Worm (Caenorhabditis elegans) whole organism, young adult: ENCODE results near the gene F35E8.10.
"Not testable (repeated sequence)": the region's sequence is repeated elsewhere in the genome, so short reads cannot be mapped to it uniquely, and the experiment has no call there.

ENCODE experiments used
- F33H1.4 ChIP-seq: fragments of 200-800 bp; sonication (Bioruptor generic); IDR thresholded peaks from 2 replicates; pipeline ENCODE4 v1.3.6; 2022; ENCODE audit warnings: missing genetic modification reagents, missing genetic modification characterization, missing compliant biosample characterization
- F57A8.1 ChIP-seq: fragments of 200-800 bp; sonication (Bioruptor generic); optimal IDR thresholded peaks from 2 replicates; lab custom pipeline; 2018; ENCODE audit warnings: mild to moderate bottlenecking, missing genetic modification characterization, moderate library complexity, missing compliant biosample characterization
- Y79H2A.3 ChIP-seq: fragments of 200-800 bp; sonication (Bioruptor generic); conservative IDR thresholded peaks from 2 replicates; pipeline ENCODE4 v1.3.6; 2022; ENCODE audit warnings: missing genetic modification reagents, missing genetic modification characterization, missing compliant biosample characterization
- Y95B8A.8 ChIP-seq: fragments of 200-800 bp; sonication (Bioruptor generic); IDR thresholded peaks from 2 replicates; pipeline ENCODE4 v1.3.6; 2022; ENCODE audit warnings: missing genetic modification reagents, missing genetic modification characterization, missing compliant biosample characterization
- akir-1 ChIP-seq: fragments of 200-800 bp; sonication (Bioruptor generic); optimal IDR thresholded peaks from 2 replicates; lab custom pipeline; 2018; ENCODE audit warnings: mild to moderate bottlenecking, missing genetic modification characterization, moderate library complexity, missing compliant biosample characterization
- aptf-3 ChIP-seq: fragments of 200-800 bp; sonication (Bioruptor generic); IDR thresholded peaks from 2 replicates; pipeline ENCODE4 v1.3.6; 2022; ENCODE audit warnings: missing genetic modification characterization, missing compliant biosample characterization
- atf-7 ChIP-seq: sonication (generic microtip); optimal IDR thresholded peaks from 2 replicates; lab custom pipeline; 2017; ENCODE audit warnings: mild to moderate bottlenecking, missing genetic modification characterization, missing compliant biosample characterization
- ccch-3 ChIP-seq: fragments of 200-800 bp; sonication (Bioruptor generic); optimal IDR thresholded peaks from 2 replicates; lab custom pipeline; 2018; ENCODE audit warnings: mild to moderate bottlenecking, missing genetic modification characterization, missing compliant biosample characterization
- ceh-27 ChIP-seq: fragments of 200-800 bp; sonication (Bioruptor generic); optimal IDR thresholded peaks from 2 replicates; lab custom pipeline; 2018; ENCODE audit warnings: mild to moderate bottlenecking, missing genetic modification characterization, moderate library complexity, missing compliant biosample characterization
- ceh-58 ChIP-seq: fragments of 200-800 bp; sonication (Bioruptor generic); IDR thresholded peaks from 2 replicates; pipeline ENCODE4 v1.3.6; 2022; ENCODE audit warnings: missing genetic modification characterization, missing compliant biosample characterization
- ceh-91 ChIP-seq: fragments of 200-800 bp; sonication (Bioruptor generic); IDR thresholded peaks from 2 replicates; pipeline ENCODE4 v1.3.6; 2022; ENCODE audit warnings: missing genetic modification reagents, missing genetic modification characterization, missing compliant biosample characterization
- dox-1 ChIP-seq: fragments of 200-800 bp; sonication (Bioruptor generic); IDR thresholded peaks from 2 replicates; pipeline ENCODE4 v1.3.6; 2022; ENCODE audit warnings: missing genetic modification reagents, missing genetic modification characterization, missing compliant biosample characterization
- hlh-12 ChIP-seq: sonication (generic microtip); optimal IDR thresholded peaks from 2 replicates; lab custom pipeline; 2016; ENCODE audit warnings: missing genetic modification characterization, missing compliant biosample characterization
- lin-26 ChIP-seq: fragments of 200-800 bp; sonication (Bioruptor generic); IDR thresholded peaks from 2 replicates; pipeline ENCODE4 v1.3.6; 2022; ENCODE audit warnings: missing genetic modification reagents, missing genetic modification characterization, missing compliant biosample characterization
- lin-35 ChIP-seq, 3 experiments: fragments of 150-350 bp in 2 of 3; sonication (generic microtip) in 1 of 3; optimal IDR thresholded peaks; 2 replicates each; lab custom pipeline; 2014 to 2018; ENCODE audit warnings: missing biosample characterization in 3 of 3, missing genetic modification characterization in 3 of 3, missing genetic modification reagents in 3 of 3
- madf-10 ChIP-seq: sonication (generic microtip); optimal IDR thresholded peaks from 2 replicates; lab custom pipeline; 2016; ENCODE audit warnings: mild to moderate bottlenecking, missing genetic modification characterization, missing compliant biosample characterization
- madf-6 ChIP-seq: fragments of 200-800 bp; sonication (Bioruptor generic); IDR thresholded peaks from 2 replicates; pipeline ENCODE4 v1.3.6; 2022; ENCODE audit warnings: missing genetic modification reagents, missing genetic modification characterization, missing compliant biosample characterization
- mcd-1 ChIP-seq: fragments of 200-800 bp; sonication (Bioruptor generic); IDR thresholded peaks from 2 replicates; pipeline ENCODE4 v1.3.6; 2022; ENCODE audit warnings: missing genetic modification reagents, missing genetic modification characterization, missing compliant biosample characterization
- mxl-1 ChIP-seq: sonication (generic microtip); optimal IDR thresholded peaks from 2 replicates; lab custom pipeline; 2016; ENCODE audit warnings: missing genetic modification characterization, missing compliant biosample characterization
- nfyb-1 ChIP-seq: fragments of 200-800 bp; sonication (Bioruptor generic); IDR thresholded peaks from 2 replicates; pipeline ENCODE4 v1.3.6; 2022; ENCODE audit warnings: missing genetic modification reagents, missing genetic modification characterization, missing compliant biosample characterization
- nhr-179 ChIP-seq: sonication (generic microtip); optimal IDR thresholded peaks from 2 replicates; lab custom pipeline; 2016; ENCODE audit warnings: mild to moderate bottlenecking, missing genetic modification characterization, missing compliant biosample characterization
- pha-4 ChIP-seq: fragments of 150-350 bp; sonication (generic microtip); optimal IDR thresholded peaks from 2 replicates; lab custom pipeline; 2014; ENCODE audit warnings: missing biosample characterization, missing genetic modification reagents, missing genetic modification characterization
- rcor-1 ChIP-seq: fragments of 200-800 bp; sonication (Bioruptor generic); IDR thresholded peaks from 2 replicates; pipeline ENCODE4 v1.3.6; 2022; ENCODE audit warnings: missing genetic modification reagents, missing genetic modification characterization, missing compliant biosample characterization
- rec-8 ChIP-seq, 2 experiments: sonication (generic microtip); optimal IDR thresholded peaks; 2 replicates each; lab custom pipeline; 2016; ENCODE audit warnings: mild to moderate bottlenecking in 2 of 2, missing genetic modification characterization in 2 of 2, missing genetic modification reagents in 2 of 2, missing genotype in 2 of 2, missing biosample characterization in 1 of 2, missing compliant biosample characterization in 1 of 2, moderate library complexity in 1 of 2
- sea-2 ChIP-seq: fragments of 200-800 bp; sonication (Bioruptor generic); IDR thresholded peaks from 2 replicates; pipeline ENCODE4 v1.3.6; 2022; ENCODE audit warnings: missing genetic modification characterization, missing compliant biosample characterization
- snpc-1.1 ChIP-seq: sonication (generic microtip); optimal IDR thresholded peaks from 2 replicates; lab custom pipeline; 2017; ENCODE audit warnings: missing genetic modification characterization, mild to moderate bottlenecking, missing compliant biosample characterization, antibody characterized with exemption, moderate library complexity, missing genotype, missing genetic modification reagents; ENCODE audit not compliant: insufficient read depth
- snpc-4 ChIP-seq, 5 experiments: fragments of 150-350 bp in 1 of 5; sonication (generic microtip) in 4 of 5; optimal IDR thresholded peaks; 2 replicates each; lab custom pipeline; 2014 to 2018; ENCODE audit warnings: missing genetic modification characterization in 5 of 5, missing biosample characterization in 3 of 5, antibody characterized with exemption in 2 of 5, mild to moderate bottlenecking in 2 of 5, missing compliant biosample characterization in 2 of 5, missing genotype in 2 of 5, moderate library complexity in 2 of 5, missing genetic modification reagents in 1 of 5
- tbx-9 ChIP-seq: sonication (generic microtip); optimal IDR thresholded peaks from 2 replicates; lab custom pipeline; 2016; ENCODE audit warnings: borderline replicate concordance, missing genetic modification characterization, inconsistent platforms, missing compliant biosample characterization
- tlf-1 ChIP-seq: fragments of 200-800 bp; sonication (Bioruptor generic); optimal IDR thresholded peaks from 2 replicates; lab custom pipeline; 2018; ENCODE audit warnings: mild to moderate bottlenecking, missing genetic modification characterization, missing compliant biosample characterization
- unc-130 ChIP-seq: sonication (generic microtip); optimal IDR thresholded peaks from 2 replicates; lab custom pipeline; 2016; ENCODE audit warnings: missing genetic modification reagents, missing genetic modification characterization, missing compliant biosample characterization
- ztf-22 ChIP-seq: fragments of 200-800 bp; sonication (Bioruptor generic); optimal IDR thresholded peaks from 2 replicates; lab custom pipeline; 2018; ENCODE audit warnings: mild to moderate bottlenecking, missing genetic modification characterization, moderate library complexity, missing compliant biosample characterization
- ztf-26 ChIP-seq: sonication (generic microtip); optimal IDR thresholded peaks from 2 replicates; lab custom pipeline; 2017; ENCODE audit warnings: missing genetic modification characterization, missing compliant biosample characterization
- ztf-28 ChIP-seq: fragments of 200-800 bp; sonication (Bioruptor generic); IDR thresholded peaks from 2 replicates; pipeline ENCODE4 v1.3.6; 2022; ENCODE audit warnings: missing genetic modification reagents, missing genetic modification characterization, missing compliant biosample characterization
- ztf-3 ChIP-seq: fragments of 200-800 bp; sonication (Bioruptor generic); optimal IDR thresholded peaks from 2 replicates; lab custom pipeline; 2018; ENCODE audit warnings: mild to moderate bottlenecking, missing genetic modification characterization, missing compliant biosample characterization

The F35E8.10 gene

DNA sequence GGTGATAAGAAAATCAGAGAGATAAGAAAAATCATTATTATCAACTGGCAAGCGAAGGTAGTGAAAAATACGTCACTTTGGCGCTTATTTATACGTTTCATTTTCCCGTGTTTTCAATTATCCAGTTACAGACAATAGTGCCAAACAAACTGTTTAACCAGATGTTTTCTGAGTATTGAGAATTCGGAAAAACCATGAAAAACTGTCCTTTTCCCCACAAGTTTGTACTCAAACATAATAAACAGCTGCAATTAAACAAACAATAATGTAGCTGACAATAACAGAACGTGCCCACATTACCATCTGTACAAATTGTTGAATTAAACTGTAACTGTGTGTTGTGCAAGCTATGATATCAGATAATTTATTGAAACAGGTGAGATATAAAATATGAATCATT, 14.6 kb downstream of the F35E8.10 start, which contains the start of the genes F35E8.1 and F35E8.2:
Gene F35E8.1 (minus strand): TSS at position 101 of the 400 bp plus-strand sequence.
Gene F35E8.2 (plus strand): TSS at position 132 of the 400 bp plus-strand sequence.
- TF ChIP-seq madf-6; mxl-1 (tag; lab: Kevin White, UChicago); lin-26 (GFP tag; lab: Robert Waterston, UW): not testable (repeated sequence)
- TF ChIP-seq, all 124 proteins: peak for 0; not testable (repeated sequence) for 124

DNA sequence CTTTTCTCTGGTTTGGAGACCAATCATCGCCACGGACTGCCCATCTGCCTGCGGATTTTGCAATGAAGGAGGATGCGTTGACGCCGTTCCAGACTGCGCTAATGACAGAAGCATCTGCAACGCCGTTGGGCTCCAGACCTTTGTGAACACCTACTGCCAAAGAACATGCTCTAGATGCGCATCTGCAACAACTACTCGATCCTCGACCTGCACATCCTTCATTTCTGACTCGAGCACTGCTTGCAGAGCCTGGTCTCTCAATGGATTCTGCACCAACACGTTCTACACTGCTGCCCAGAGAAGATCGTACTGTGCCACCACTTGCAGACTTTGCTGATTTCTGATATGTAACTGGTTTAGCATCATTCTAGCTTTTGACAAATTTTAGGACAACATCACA, 19.6 kb downstream of the F35E8.10 start:
- TF ChIP-seq dox-1 (GFP tag; lab: Robert Waterston, UW) (no peak), F33H1.4 (no peak), tlf-1 (GFP tag; lab: Kevin White, UChicago) (no peak), rcor-1 (GFP tag; lab: Robert Waterston, UW) (no peak), pha-4 (tag; lab: Kevin White, UChicago) (no peak), ztf-3 (GFP tag; lab: Kevin White, UChicago) (no peak), sea-2 (GFP tag; lab: Robert Waterston, UW) (no peak), nhr-179 (no peak)

DNA sequence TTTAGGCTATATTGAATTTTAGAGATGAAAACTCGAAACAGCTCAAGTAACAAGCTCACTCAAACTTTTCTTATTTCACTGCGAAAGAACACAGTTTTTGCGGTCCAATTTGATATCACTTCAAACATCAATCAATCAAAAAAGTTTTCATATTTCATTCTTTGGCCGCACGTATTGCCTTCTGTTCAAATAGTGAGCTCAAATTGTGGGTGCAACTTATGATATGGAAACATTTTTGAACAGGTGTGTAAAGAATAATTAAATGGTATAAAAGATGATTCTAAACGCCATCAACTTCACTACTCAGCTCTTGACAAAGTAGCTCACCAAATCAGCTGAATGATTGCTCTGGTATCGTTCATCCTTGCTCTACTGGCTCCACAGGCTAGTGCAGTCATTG, 20.5 kb downstream of the F35E8.10 start, which contains the start of gene T06C12.14:
Gene T06C12.14 (plus strand): TSS at position 301 of the 400 bp plus-strand sequence.
- TF ChIP-seq ccch-3: no peak
- no peak for TF ChIP-seq aptf-3
- no peak for TF ChIP-seq snpc-4 (GFP tag; optimal IDR thresholded peaks at IDR 0.05; lab: Kevin White, UChicago)
- TF ChIP-seq snpc-4 (tag; optimal IDR thresholded peaks at IDR 0.05; lab: Kevin White, UChicago): no peak
- no peak for TF ChIP-seq hlh-12 (tag; lab: Kevin White, UChicago)
- no peak for TF ChIP-seq F57A8.1 (GFP tag; lab: Kevin White, UChicago)

DNA sequence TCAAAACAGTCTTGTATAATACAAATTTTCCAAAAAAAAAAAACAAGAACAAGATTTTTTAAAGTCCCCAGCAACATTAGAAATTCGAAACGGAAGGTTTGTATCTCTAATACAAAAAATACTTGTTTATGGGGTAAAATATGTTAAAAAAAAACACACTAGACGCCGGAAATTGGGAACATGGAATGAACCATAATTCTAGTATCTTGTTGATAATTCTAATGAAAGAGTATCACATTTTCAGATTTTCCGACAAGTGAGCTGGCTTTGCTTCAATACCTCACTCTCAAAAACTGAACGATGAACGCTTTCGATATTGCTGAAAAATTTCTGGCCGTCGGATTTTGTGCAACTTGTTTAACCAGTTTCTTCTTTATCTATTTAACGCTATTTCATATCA, 22.5 kb downstream of the F35E8.10 start, which contains the start of gene str-60:
Gene str-60 (plus strand): TSS at position 301 of the 400 bp plus-strand sequence.
- no peak for TF ChIP-seq Y79H2A.3 (GFP tag; lab: Robert Waterston, UW)
- no peak for TF ChIP-seq rec-8 (tag; optimal IDR thresholded peaks at IDR 0.05; lab: Kevin White, UChicago)
- no peak for TF ChIP-seq ceh-91
- TF ChIP-seq ztf-26 (tag; lab: Kevin White, UChicago): no peak
- TF ChIP-seq lin-35 (GFP tag; optimal IDR thresholded peaks at IDR 0.05; lab: Kevin White, UChicago): no peak
- no peak for TF ChIP-seq tbx-9 (tag; lab: Kevin White, UChicago)
- TF ChIP-seq ztf-22: no peak
- TF ChIP-seq nfyb-1 (GFP tag; lab: Robert Waterston, UW): no peak
- TF ChIP-seq Y95B8A.8: no peak

DNA sequence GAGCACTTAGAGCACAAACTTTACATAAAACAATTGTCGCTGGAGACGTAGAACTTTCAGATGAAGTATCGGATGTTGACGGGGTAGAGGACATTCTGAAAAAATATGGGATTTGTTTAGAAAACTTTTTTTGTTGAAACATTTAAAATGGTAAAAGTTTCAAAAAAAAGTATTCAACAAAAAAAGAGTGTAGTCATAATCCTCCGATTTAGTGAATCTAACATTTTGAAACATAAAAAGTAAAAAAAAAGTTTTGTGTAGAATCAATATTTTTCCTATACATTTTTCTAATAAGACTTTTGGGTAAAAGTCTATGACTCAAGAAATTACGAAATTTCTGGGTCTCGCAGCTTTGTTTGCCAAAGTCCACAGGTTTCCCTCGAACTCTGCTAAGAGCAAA, 23.5 kb downstream of the F35E8.10 start, which contains the start of gene nhr-213:
Gene nhr-213 (minus strand): TSS at position 101 of the 400 bp plus-strand sequence.
- no peak for TF ChIP-seq ceh-58 (GFP tag; lab: Robert Waterston, UW)
- no peak for TF ChIP-seq atf-7
- no peak for TF ChIP-seq ceh-27 (GFP tag; lab: Kevin White, UChicago)
- TF ChIP-seq rec-8 (tag; optimal IDR thresholded peaks at IDR 0.05; lab: Kevin White, UChicago): no peak
- no peak for TF ChIP-seq mcd-1 (GFP tag; lab: Robert Waterston, UW)
- TF ChIP-seq F57A8.1 (GFP tag; lab: Kevin White, UChicago): no peak
- no peak for TF ChIP-seq lin-26 (GFP tag; lab: Robert Waterston, UW)
- TF ChIP-seq unc-130 (GFP tag; lab: Kevin White, UChicago): no peak
- TF ChIP-seq snpc-1.1 (tag; lab: Kevin White, UChicago): no peak
- no peak for TF ChIP-seq akir-1 (GFP tag; lab: Kevin White, UChicago)
- TF ChIP-seq ztf-28: no peak
- TF ChIP-seq madf-10 (tag; lab: Kevin White, UChicago): no peak
